Worm (Caenorhabditis elegans): Measurements from ENCODE around the gene H23L24.1.

DNA sequence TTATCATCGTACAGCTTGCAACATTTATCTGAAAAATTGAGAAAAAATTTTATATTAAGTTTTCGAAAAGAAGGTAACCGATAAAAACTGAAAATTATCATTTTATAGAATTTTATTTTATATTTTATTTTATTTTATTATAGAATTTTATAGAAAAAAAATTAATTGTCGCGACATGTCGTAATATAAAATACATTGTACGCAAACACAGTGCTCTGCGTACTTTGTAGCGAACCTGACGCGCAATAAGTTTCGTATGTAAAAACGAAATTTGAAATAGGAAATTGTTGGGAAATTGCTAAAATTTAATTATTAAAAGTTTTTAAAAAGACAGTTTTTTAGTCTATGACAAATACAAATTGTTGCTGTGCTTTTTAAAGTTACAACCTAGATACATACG lies 26.8 kb upstream of the H23L24.1 start, which contains the start of the genes hst-1 and ints-6:
- TF ChIP-seq W03F9.2 (tag; optimal IDR thresholded peaks at IDR 0.05) (peak; percentile 65), him-1 (tag; optimal IDR thresholded peaks at IDR 0.05) (no peak)

Measured in whole organism, L4/young adult.